Worm (Caenorhabditis elegans) whole organism, L4 larva: ENCODE results near the gene orc-2.
A peak's percentile ranks its signal among the peaks of the same experiment; 100 is the strongest.

Experiments
- F26F4.8 ChIP-seq: fragments of 200-800 bp; sonication (Bioruptor generic); conservative IDR thresholded peaks from 2 replicates; pipeline ENCODE4 v1.3.6; 2022; ENCODE audit warnings: missing genetic modification characterization, missing compliant biosample characterization
- F44E2.7 ChIP-seq: fragments of 200-800 bp; sonication (Bioruptor generic); IDR thresholded peaks from 2 replicates; pipeline ENCODE4 v2.1.2; 2022; ENCODE audit warnings: missing genetic modification characterization, missing compliant biosample characterization
- R02D3.7 ChIP-seq: fragments of 150-350 bp; sonication (generic microtip); optimal IDR thresholded peaks from 3 replicates; lab custom pipeline; 2014; ENCODE audit warnings: missing biosample characterization, missing genetic modification characterization
- T20F7.1 ChIP-seq: fragments of 200-800 bp; sonication (Bioruptor generic); optimal IDR thresholded peaks from 2 replicates; lab custom pipeline; 2018; ENCODE audit warnings: mild to moderate bottlenecking, missing genetic modification characterization, missing compliant biosample characterization
- Y105C5A.15 ChIP-seq: fragments of 200-800 bp; sonication (Bioruptor generic); IDR thresholded peaks from 2 replicates; pipeline ENCODE4 v1.3.6; 2022; ENCODE audit warnings: missing genetic modification characterization, missing compliant biosample characterization
- Y48G9A.11 ChIP-seq: fragments of 200-800 bp; sonication (Bioruptor generic); IDR thresholded peaks from 2 replicates; pipeline ENCODE4 v1.3.6; 2022; ENCODE audit warnings: missing genetic modification reagents, missing genetic modification characterization, missing compliant biosample characterization
- aha-1 ChIP-seq: fragments of 150-350 bp; peaks from one replicate; lab custom pipeline; 2014; ENCODE audit warnings: missing biosample characterization, missing genetic modification characterization
- ama-1 ChIP-seq: fragments of 150-350 bp; optimal IDR thresholded peaks from 2 replicates; lab custom pipeline; 2014; ENCODE audit warnings: inconsistent platforms, mixed read lengths
- attf-4 ChIP-seq: sonication (generic microtip); optimal IDR thresholded peaks from 3 replicates; lab custom pipeline; 2017; ENCODE audit warnings: missing biosample characterization, missing genetic modification characterization
- cey-2 ChIP-seq: sonication (generic microtip); optimal IDR thresholded peaks from 3 replicates; lab custom pipeline; 2017; ENCODE audit warnings: missing genetic modification characterization, mild to moderate bottlenecking, missing compliant biosample characterization, antibody characterized with exemption, borderline replicate concordance; ENCODE audit not compliant: insufficient read depth
- ctbp-1 ChIP-seq: fragments of 200-800 bp; sonication (Bioruptor generic); IDR thresholded peaks from 2 replicates; pipeline ENCODE4 v1.3.6; 2022; ENCODE audit warnings: missing genetic modification reagents, missing genetic modification characterization, missing compliant biosample characterization
- daf-16 ChIP-seq, 3 experiments: sonication (generic microtip); optimal IDR thresholded peaks; 2 replicates each; lab custom pipeline; 2016 to 2017; ENCODE audit warnings: missing genetic modification characterization in 3 of 3, missing genetic modification reagents in 3 of 3, mild to moderate bottlenecking in 2 of 3, missing compliant biosample characterization in 2 of 3, missing biosample characterization in 1 of 3, moderate library complexity in 1 of 3
- daf-19 ChIP-seq: fragments of 200-800 bp; sonication (Bioruptor generic); conservative IDR thresholded peaks from 2 replicates; pipeline ENCODE4 v1.3.6; 2022; ENCODE audit warnings: missing genetic modification characterization, missing compliant biosample characterization
- dmd-6 ChIP-seq: fragments of 200-800 bp; sonication (Bioruptor generic); IDR thresholded peaks from 2 replicates; pipeline ENCODE4 v1.3.6; 2022; ENCODE audit warnings: missing genetic modification reagents, missing genetic modification characterization, missing compliant biosample characterization
- dmd-8 ChIP-seq: fragments of 200-800 bp; sonication (Bioruptor generic); IDR thresholded peaks from 2 replicates; pipeline ENCODE4 v1.3.6; 2022; ENCODE audit warnings: missing genetic modification characterization, missing compliant biosample characterization
- dpl-1 ChIP-seq: fragments of 150-350 bp; optimal IDR thresholded peaks from 2 replicates; lab custom pipeline; 2014; ENCODE audit warnings: missing biosample characterization, missing genetic modification reagents, missing genetic modification characterization
- egl-27 ChIP-seq: sonication (generic microtip); optimal IDR thresholded peaks from 3 replicates; lab custom pipeline; 2017; ENCODE audit warnings: missing biosample characterization, missing genetic modification reagents, missing genetic modification characterization
- fkh-10 ChIP-seq: fragments of 150-350 bp; optimal IDR thresholded peaks from 2 replicates; lab custom pipeline; 2014; ENCODE audit warnings: missing biosample characterization, missing genetic modification reagents, missing genetic modification characterization
- fos-1 ChIP-seq: fragments of 150-350 bp; optimal IDR thresholded peaks from 2 replicates; lab custom pipeline; 2014; ENCODE audit warnings: missing biosample characterization, missing genetic modification characterization
- hif-1 ChIP-seq, 2 experiments: sonication (generic microtip); optimal IDR thresholded peaks; 2 replicates each; lab custom pipeline; 2016 to 2017; ENCODE audit warnings: missing compliant biosample characterization in 2 of 2, missing genetic modification characterization in 2 of 2, missing genetic modification reagents in 2 of 2, missing genotype in 2 of 2, mild to moderate bottlenecking in 1 of 2
- jun-1 ChIP-seq: fragments of 150-350 bp; optimal IDR thresholded peaks from 2 replicates; lab custom pipeline; 2014; ENCODE audit warnings: missing biosample characterization, missing genetic modification reagents, missing genetic modification characterization
- lim-7 ChIP-seq: fragments of 200-800 bp; sonication (Bioruptor generic); IDR thresholded peaks from 2 replicates; pipeline ENCODE4 v1.3.6; 2022; ENCODE audit warnings: missing genetic modification characterization, missing compliant biosample characterization
- lin-38 ChIP-seq: fragments of 200-800 bp; sonication (Bioruptor generic); IDR thresholded peaks from 2 replicates; pipeline ENCODE4 v1.3.6; 2022; ENCODE audit warnings: missing genetic modification reagents, missing genetic modification characterization, missing compliant biosample characterization
- madf-9 ChIP-seq: fragments of 200-800 bp; sonication (Bioruptor generic); conservative IDR thresholded peaks from 2 replicates; pipeline ENCODE4 v1.3.6; 2022; ENCODE audit warnings: missing genetic modification reagents, missing genetic modification characterization, missing compliant biosample characterization
- mdl-1 ChIP-seq, 2 experiments: fragments of 150-350 bp in 1 of 2; sonication (generic microtip) in 1 of 2; optimal IDR thresholded peaks; 2 replicates each; lab custom pipeline; 2014 to 2017; ENCODE audit warnings: missing biosample characterization in 2 of 2, missing genetic modification characterization in 2 of 2
- mdt-29 ChIP-seq: fragments of 200-800 bp; sonication (Bioruptor generic); IDR thresholded peaks from 2 replicates; pipeline ENCODE4 v1.3.6; 2022; ENCODE audit warnings: missing genetic modification reagents, missing genetic modification characterization, missing compliant biosample characterization
- mep-1 ChIP-seq: fragments of 150-350 bp; sonication (generic microtip); optimal IDR thresholded peaks from 3 replicates; lab custom pipeline; 2014; ENCODE audit warnings: missing biosample characterization, missing genetic modification characterization
- mxl-2 ChIP-seq: fragments of 200-800 bp; sonication (Bioruptor generic); conservative IDR thresholded peaks from 2 replicates; pipeline ENCODE4 v1.3.6; 2022; ENCODE audit warnings: missing genetic modification reagents, missing genetic modification characterization, missing compliant biosample characterization
- nhr-10 ChIP-seq: fragments of 150-350 bp; optimal IDR thresholded peaks from 2 replicates; lab custom pipeline; 2014; ENCODE audit warnings: missing biosample characterization, missing genetic modification characterization
- nhr-111 ChIP-seq: fragments of 200-800 bp; sonication (Bioruptor generic); optimal IDR thresholded peaks from 2 replicates; lab custom pipeline; 2018; ENCODE audit warnings: mild to moderate bottlenecking, missing genetic modification characterization, missing compliant biosample characterization
- nhr-237 ChIP-seq: sonication (generic microtip); optimal IDR thresholded peaks from 2 replicates; lab custom pipeline; 2017; ENCODE audit warnings: missing biosample characterization, missing genetic modification characterization
- nhr-25 ChIP-seq: sonication (generic microtip); optimal IDR thresholded peaks from 2 replicates; lab custom pipeline; 2017; ENCODE audit warnings: missing genetic modification characterization, mild to moderate bottlenecking, missing compliant biosample characterization, antibody characterized with exemption, moderate library complexity, borderline replicate concordance; ENCODE audit not compliant: insufficient read depth
- nhr-28 ChIP-seq: fragments of 150-350 bp; optimal IDR thresholded peaks from 2 replicates; lab custom pipeline; 2014; ENCODE audit warnings: missing biosample characterization, missing genetic modification characterization
- nhr-41 ChIP-seq: fragments of 200-800 bp; sonication (Bioruptor generic); IDR thresholded peaks from 2 replicates; pipeline ENCODE4 v1.3.6; 2022; ENCODE audit warnings: missing genetic modification reagents, missing genetic modification characterization, missing compliant biosample characterization
- nhr-76 ChIP-seq: fragments of 150-350 bp; optimal IDR thresholded peaks from 2 replicates; lab custom pipeline; 2014; ENCODE audit warnings: missing biosample characterization, missing genetic modification characterization
- nhr-77 ChIP-seq: fragments of 150-350 bp; optimal IDR thresholded peaks from 2 replicates; lab custom pipeline; 2014; ENCODE audit warnings: missing biosample characterization, missing genetic modification characterization
- pha-4 ChIP-seq, 2 experiments: fragments of 150-350 bp in 1 of 2; fragments of 200-800 bp in 1 of 2; sonication (Bioruptor generic) in 1 of 2; IDR thresholded peaks in 1 of 2; optimal IDR thresholded peaks in 1 of 2; 2 replicates each; pipeline versions ENCODE4 v1.3.6 to Lab custom; 2014 to 2022; ENCODE audit warnings: missing genetic modification characterization in 2 of 2, missing genetic modification reagents in 2 of 2, missing biosample characterization in 1 of 2, missing compliant biosample characterization in 1 of 2
- php-3 ChIP-seq: fragments of 200-800 bp; sonication (Bioruptor generic); IDR thresholded peaks from 2 replicates; pipeline ENCODE4 v1.3.6; 2022; ENCODE audit warnings: missing genetic modification reagents, missing genetic modification characterization, missing compliant biosample characterization
- saeg-2 ChIP-seq: fragments of 200-800 bp; sonication (Bioruptor generic); IDR thresholded peaks from 2 replicates; pipeline ENCODE4 v1.3.6; 2022; ENCODE audit warnings: missing genetic modification reagents, missing genetic modification characterization, missing compliant biosample characterization
- skn-1 ChIP-seq: fragments of 150-350 bp; optimal IDR thresholded peaks from 2 replicates; lab custom pipeline; 2014; ENCODE audit warnings: missing biosample characterization, missing genetic modification characterization
- snpc-1.2 ChIP-seq: fragments of 200-800 bp; sonication (Bioruptor generic); IDR thresholded peaks from 2 replicates; pipeline ENCODE4 v1.3.6; 2022; ENCODE audit warnings: missing genetic modification reagents, missing genetic modification characterization, missing compliant biosample characterization
- tag-97 ChIP-seq: fragments of 200-800 bp; sonication (Bioruptor generic); IDR thresholded peaks from 2 replicates; pipeline ENCODE4 v1.3.6; 2022; ENCODE audit warnings: missing genetic modification characterization, missing compliant biosample characterization
- tra-1 ChIP-seq: fragments of 200-800 bp; sonication (Bioruptor generic); IDR thresholded peaks from 2 replicates; pipeline ENCODE4 v1.3.6; 2022; ENCODE audit warnings: missing genetic modification reagents, missing genetic modification characterization, missing compliant biosample characterization
- unc-130 ChIP-seq: sonication (generic microtip); optimal IDR thresholded peaks from 2 replicates; lab custom pipeline; 2016; ENCODE audit warnings: missing genetic modification reagents, missing genetic modification characterization, missing compliant biosample characterization
- unc-62 ChIP-seq, 3 experiments: fragments of 150-350 bp in 1 of 3; sonication (generic microtip); optimal IDR thresholded peaks in 2 of 3; peaks in 1 of 3; 1 replicate in 1 of 3; 2 replicates in 2 of 3; lab custom pipeline; 2014 to 2017; ENCODE audit warnings: missing biosample characterization in 3 of 3, missing genetic modification characterization in 3 of 3, missing genetic modification reagents in 3 of 3, missing genotype in 1 of 3
- vab-7 ChIP-seq: fragments of 200-800 bp; sonication (Bioruptor generic); IDR thresholded peaks from 2 replicates; pipeline ENCODE4 v1.3.6; 2022; ENCODE audit warnings: missing genetic modification reagents, missing genetic modification characterization, missing compliant biosample characterization
- zip-11 ChIP-seq: fragments of 200-800 bp; sonication (Bioruptor generic); IDR thresholded peaks from 2 replicates; pipeline ENCODE4 v1.3.6; 2022; ENCODE audit warnings: missing genetic modification characterization, missing compliant biosample characterization
- zip-2 ChIP-seq: fragments of 150-350 bp; optimal IDR thresholded peaks from 2 replicates; lab custom pipeline; 2014; ENCODE audit warnings: missing biosample characterization, missing genetic modification characterization
- ztf-7 ChIP-seq: fragments of 150-350 bp; optimal IDR thresholded peaks from 2 replicates; lab custom pipeline; 2014; ENCODE audit warnings: missing biosample characterization, missing genetic modification characterization

The orc-2 gene

DNA sequence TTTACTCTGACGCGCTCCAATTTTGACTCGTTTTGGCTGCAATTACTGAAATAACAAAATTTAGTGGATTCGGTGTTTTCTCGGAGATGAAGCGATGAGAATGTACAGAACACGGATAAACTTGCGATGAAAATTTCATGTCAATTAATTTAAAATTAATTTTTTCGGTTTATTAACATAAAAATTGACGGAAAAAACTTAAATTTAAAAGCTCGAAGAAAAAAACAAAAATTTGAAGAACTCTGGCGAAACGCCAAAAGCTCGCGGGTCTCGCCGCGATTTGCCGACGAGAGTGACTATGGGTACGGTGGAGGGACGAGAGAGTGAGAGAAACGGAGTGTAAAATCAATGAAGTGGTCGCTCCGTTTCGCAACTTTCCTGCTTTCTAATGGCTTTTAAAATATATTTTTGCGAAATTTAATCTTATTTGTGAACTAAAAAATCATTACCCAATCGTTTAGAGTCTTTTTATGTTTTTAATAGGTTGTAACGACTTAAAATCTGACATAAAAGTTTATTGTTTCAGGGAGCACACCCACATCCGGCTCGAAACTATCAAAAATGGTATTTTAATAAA is 5.0 kb upstream of the orc-2 start, which contains the start of the genes gmps-1 and cap-2 (continued):
- TF ChIP-seq madf-9 (GFP tag; lab: Robert Waterston, UW) (peak; percentile 88), mep-1 (tag; lab: Kevin White, UChicago) (peak; percentile 99), mdt-29 (peak; percentile 91), fos-1 (tag; lab: Kevin White, UChicago) (peak; percentile 58), daf-16 (GFP tag; optimal IDR thresholded peaks at IDR 0.05; lab: Kevin White, UChicago) (peak; percentile 42 to 91), daf-16 (tag; optimal IDR thresholded peaks at IDR 0.05; lab: Kevin White, UChicago) (peak; percentile 60), nhr-77 (peak; percentile 96), lim-7 (GFP tag; lab: Robert Waterston, UW) (no peak), mxl-2 (GFP tag; lab: Robert Waterston, UW) (peak; percentile 76; the same call in 1 of the 2 replicates), dmd-6 (GFP tag; lab: Robert Waterston, UW) (peak; percentile 95), daf-19 (GFP tag; lab: Robert Waterston, UW) (peak; percentile 69; the same call in 1 of the 2 replicates), T20F7.1 (GFP tag; lab: Kevin White, UChicago) (peak; percentile 89), mdl-1 (tag; optimal IDR thresholded peaks at IDR 0.05; lab: Kevin White, UChicago) (peak; percentile 61 to 78), ama-1 (peak; percentile 54), zip-2 (tag; lab: Kevin White, UChicago) (peak; percentile 72), php-3 (peak; percentile 83), F26F4.8 (GFP tag; lab: Robert Waterston, UW) (no peak), hif-1 (tag; optimal IDR thresholded peaks at IDR 0.05; lab: Kevin White, UChicago) (peak; percentile 68 to 87), nhr-10 (tag; lab: Kevin White, UChicago) (peak; percentile 19), unc-62 (GFP tag; optimal IDR thresholded peaks at IDR 0.05 in 1 of 2; lab: Kevin White, UChicago) (peak in 1 of 2 experiments; percentile 58), unc-62 (tag; optimal IDR thresholded peaks at IDR 0.05; lab: Kevin White, UChicago) (no peak), Y105C5A.15 (peak; percentile 56; the same call in 1 of the 2 replicates), fkh-10 (GFP tag; lab: Kevin White, UChicago) (peak; percentile 95), dmd-8 (GFP tag; lab: Robert Waterston, UW) (peak; percentile 70; the same call in 1 of the 2 replicates), attf-4 (no peak), ctbp-1 (peak; percentile 97), nhr-28 (tag; lab: Kevin White, UChicago) (peak; percentile 87), jun-1 (peak; percentile 79), nhr-237 (tag; lab: Kevin White, UChicago) (peak; percentile 1), zip-11 (GFP tag; lab: Robert Waterston, UW) (no peak), unc-130 (GFP tag; lab: Kevin White, UChicago) (peak; percentile 70), saeg-2 (GFP tag; lab: Robert Waterston, UW) (peak; percentile 91), dpl-1 (peak; percentile 91), vab-7 (GFP tag; lab: Robert Waterston, UW) (peak; percentile 80), nhr-111 (GFP tag; lab: Kevin White, UChicago) (no peak), egl-27 (tag; lab: Kevin White, UChicago) (no peak), F44E2.7 (no peak), tra-1 (GFP tag; lab: Robert Waterston, UW) (peak; percentile 84), ztf-7 (peak; percentile 92), snpc-1.2 (GFP tag; lab: Robert Waterston, UW) (peak; percentile 75), lin-38 (GFP tag; lab: Robert Waterston, UW) (peak; percentile 93), nhr-41 (GFP tag; lab: Robert Waterston, UW) (no peak), nhr-76 (tag; lab: Kevin White, UChicago) (peak; percentile 35), pha-4 (GFP tag; IDR thresholded peaks at IDR 0.05; lab: Robert Waterston, UW) (peak; percentile 96), pha-4 (tag; optimal IDR thresholded peaks at IDR 0.05; lab: Kevin White, UChicago) (no peak), skn-1 (no peak), Y48G9A.11 (GFP tag; lab: Robert Waterston, UW) (peak; percentile 78), R02D3.7 (peak; percentile 48), cey-2 (no peak), tag-97 (GFP tag; lab: Robert Waterston, UW) (0 out of 2 replicates have a peak, but pooled peaks have one; percentile 13), aha-1 (tag; lab: Kevin White, UChicago) (peak; percentile 96), nhr-25 (tag; lab: Kevin White, UChicago) (peak; percentile 49)
